Fruit fly (Drosophila melanogaster) whole organism, prepupa: ENCODE results near the gene CG34303.

Source experiments
- CG31627 ChIP-seq: fragments of 200-800 bp; sonication (Bioruptor generic); optimal IDR thresholded peaks from 3 replicates; lab custom pipeline; 2016; ENCODE audit warnings: missing biosample characterization, missing genetic modification characterization
- CG6854 ChIP-seq: fragments of 200-800 bp; sonication (Bioruptor generic); optimal IDR thresholded peaks from 2 replicates; lab custom pipeline; 2017; ENCODE audit warnings: missing biosample characterization, mild to moderate bottlenecking, missing genetic modification characterization
- CG9139 ChIP-seq: fragments of 200-800 bp; sonication (Bioruptor generic); optimal IDR thresholded peaks from 3 replicates; lab custom pipeline; 2017; ENCODE audit warnings: missing biosample characterization, mild to moderate bottlenecking, missing genetic modification characterization
- Eip75B ChIP-seq: fragments of 200-800 bp; sonication (Bioruptor generic); optimal IDR thresholded peaks from 3 replicates; lab custom pipeline; 2016; ENCODE audit warnings: missing biosample characterization, missing genetic modification characterization
- Eip78C ChIP-seq: fragments of 200-800 bp; sonication (Bioruptor generic); peaks from one replicate; lab custom pipeline; 2016; ENCODE audit warnings: missing biosample characterization, missing genetic modification characterization
- OdsH ChIP-seq: fragments of 200-800 bp; sonication (Bioruptor generic); optimal IDR thresholded peaks from 3 replicates; lab custom pipeline; 2016; ENCODE audit warnings: missing biosample characterization, missing genetic modification characterization
- acj6 ChIP-seq: fragments of 200-800 bp; sonication (Bioruptor generic); optimal IDR thresholded peaks from 3 replicates; lab custom pipeline; 2016; ENCODE audit warnings: missing biosample characterization, missing genetic modification characterization
- ss ChIP-seq, 2 experiments: fragments of 200-800 bp; sonication (Bioruptor generic); optimal IDR thresholded peaks; 2 replicates in 1 of 2; 3 replicates in 1 of 2; lab custom pipeline; 2017 to 2018; ENCODE audit warnings: mild to moderate bottlenecking in 2 of 2, missing biosample characterization in 2 of 2, missing genetic modification characterization in 2 of 2, moderate library complexity in 1 of 2

- TF ChIP-seq Eip75B (GFP tag; lab: Kevin White, UChicago) (no peak), OdsH (GFP tag; lab: Kevin White, UChicago) (no peak), ss (GFP tag; optimal IDR thresholded peaks at IDR 0.05; lab: Kevin White, UChicago) (no peak), CG9139 (no peak), CG31627 (GFP tag; lab: Kevin White, UChicago) (no peak), acj6 (GFP tag; lab: Kevin White, UChicago) (no peak), CG6854 (GFP tag; lab: Kevin White, UChicago) (no peak), Eip78C (GFP tag; lab: Kevin White, UChicago) (peak; percentile 34)
Observed at dm6 chr3R:10108289-10108928, 43.3 kb downstream of the CG34303 start.
